Fruit fly (Drosophila melanogaster): Measurements from ENCODE around the gene Cpr72Ec.

The Cpr72Ec gene

dm6 chr3L:16334876-16335275 lies 32.3 kb downstream of the Cpr72Ec start:
- no peak for TF ChIP-seq CTCF (optimal IDR thresholded peaks at IDR 0.05)
- no peak for TF ChIP-seq CG8478 (optimal IDR thresholded peaks at IDR 0.05)

- TF ChIP-seq CG8478 (optimal IDR thresholded peaks at IDR 0.05), result no peak
- TF ChIP-seq CTCF (optimal IDR thresholded peaks at IDR 0.05), result no peak
Observed at dm6 chr3L:16333013-16333412, 34.1 kb downstream of the Cpr72Ec start, which contains the start of gene CG13056. CG13056 (plus strand) TSS chr3L:16333313.

dm6 chr3L:16331633-16332032 lies 35.5 kb downstream of the Cpr72Ec start, which contains the start of gene retinin:
retinin (plus strand) TSS chr3L:16331933.
- TF ChIP-seq CG8478 (optimal IDR thresholded peaks at IDR 0.05) (no peak), CTCF (optimal IDR thresholded peaks at IDR 0.05) (no peak)

- no peak for TF ChIP-seq CG8478 (optimal IDR thresholded peaks at IDR 0.05)
- TF ChIP-seq CTCF (optimal IDR thresholded peaks at IDR 0.05), result no peak
Observed at dm6 chr3L:16330740-16331139, 36.4 kb downstream of the Cpr72Ec start, which contains the start of gene CG33060. CG33060 (plus strand) TSS chr3L:16331040.

- TF ChIP-seq CTCF (optimal IDR thresholded peaks at IDR 0.05), result no peak
- TF ChIP-seq CG8478 (optimal IDR thresholded peaks at IDR 0.05), result no peak
Observed at dm6 chr3L:16329495-16329894, 37.6 kb downstream of the Cpr72Ec start, which contains the start of gene CG33061. CG33061 (plus strand) TSS chr3L:16329795.

- TF ChIP-seq CTCF (optimal IDR thresholded peaks at IDR 0.05), result no peak
- no peak for TF ChIP-seq CG8478 (optimal IDR thresholded peaks at IDR 0.05)
Observed at dm6 chr3L:16328207-16328891, 38.8 kb downstream of the Cpr72Ec start, which contains the start of gene CG13058. CG13058 (plus strand) TSS chr3L:16328841.

dm6 chr3L:16327776-16328175 lies 39.4 kb downstream of the Cpr72Ec start, which contains the start of gene CG13038:
CG13038 (minus strand) TSS chr3L:16327893.
- TF ChIP-seq CG8478 (optimal IDR thresholded peaks at IDR 0.05), result no peak
- no peak for TF ChIP-seq CTCF (optimal IDR thresholded peaks at IDR 0.05)

- no peak for TF ChIP-seq CG8478 (optimal IDR thresholded peaks at IDR 0.05)
- TF ChIP-seq CTCF (optimal IDR thresholded peaks at IDR 0.05), result no peak
Observed at dm6 chr3L:16326657-16327056, 40.5 kb downstream of the Cpr72Ec start, which contains the start of the genes CG13040 and CG13039. CG13040 (minus strand) TSS chr3L:16326757. CG13039 (minus strand) TSS chr3L:16326762.

dm6 chr3L:16323372-16323771 lies 43.8 kb downstream of the Cpr72Ec start, which contains the start of gene CG13059:
CG13059 (plus strand) TSS chr3L:16323672.
- TF ChIP-seq CG8478 (optimal IDR thresholded peaks at IDR 0.05) (no peak), CTCF (optimal IDR thresholded peaks at IDR 0.05) (no peak)

- TF ChIP-seq CTCF (optimal IDR thresholded peaks at IDR 0.05) (no peak), CG8478 (optimal IDR thresholded peaks at IDR 0.05) (no peak)
Observed at dm6 chr3L:16321172-16321571, 46.0 kb downstream of the Cpr72Ec start, which contains the start of gene CG42718. CG42718 (minus strand) TSS chr3L:16321272.

- TF ChIP-seq CG8478 (optimal IDR thresholded peaks at IDR 0.05) (no peak), CTCF (optimal IDR thresholded peaks at IDR 0.05) (no peak)
Observed at dm6 chr3L:16319399-16319906, 47.7 kb downstream of the Cpr72Ec start, which contains the start of the genes CG13041 and CG13060. CG13041 (minus strand) TSS chr3L:16319526. CG13060 (plus strand) TSS chr3L:16319856.

dm6 chr3L:16317724-16318123 lies 49.4 kb downstream of the Cpr72Ec start, which contains the start of gene Nplp3:
Nplp3 (plus strand) TSS chr3L:16318024.
- TF ChIP-seq CG8478 (optimal IDR thresholded peaks at IDR 0.05) (no peak), CTCF (optimal IDR thresholded peaks at IDR 0.05) (no peak)
